Worm (Caenorhabditis elegans) whole organism, midembryonic: ENCODE measurements around the gene T04F8.8.

Experiments
- T22C8.4 ChIP-seq: fragments of 200-800 bp; sonication (Bioruptor generic); IDR thresholded peaks from 2 replicates; pipeline ENCODE4 v1.3.6; 2022; ENCODE audit warnings: missing genetic modification characterization, missing compliant biosample characterization
- cog-1 ChIP-seq: sonication (generic microtip); optimal IDR thresholded peaks from 2 replicates; lab custom pipeline; 2016; ENCODE audit warnings: missing genetic modification characterization, missing compliant biosample characterization
- flt-1 ChIP-seq: fragments of 200-800 bp; sonication (Bioruptor generic); IDR thresholded peaks from 2 replicates; pipeline ENCODE4 v1.3.6; 2022; ENCODE audit warnings: missing genetic modification characterization, missing compliant biosample characterization
- klf-2 ChIP-seq: fragments of 200-800 bp; sonication (Bioruptor generic); conservative IDR thresholded peaks from 2 replicates; pipeline ENCODE4 v1.3.6; 2022; ENCODE audit warnings: missing genetic modification reagents, missing genetic modification characterization, missing compliant biosample characterization
- med-1 ChIP-seq: sonication (generic microtip); optimal IDR thresholded peaks from 2 replicates; lab custom pipeline; 2017; ENCODE audit warnings: missing genetic modification characterization, mild to moderate bottlenecking, missing compliant biosample characterization, antibody characterized with exemption, missing genetic modification reagents; ENCODE audit not compliant: insufficient read depth
- ref-1 ChIP-seq: fragments of 200-800 bp; sonication (Bioruptor generic); conservative IDR thresholded peaks from 2 replicates; pipeline ENCODE4 v1.3.6; 2022; ENCODE audit warnings: missing genetic modification reagents, missing genetic modification characterization, missing compliant biosample characterization
- tab-1 ChIP-seq: fragments of 200-800 bp; sonication (Bioruptor generic); IDR thresholded peaks from 2 replicates; pipeline ENCODE4 v1.3.6; 2022; ENCODE audit warnings: missing genetic modification characterization, missing compliant biosample characterization
- ztf-23 ChIP-seq: fragments of 200-800 bp; sonication (Bioruptor generic); IDR thresholded peaks from 2 replicates; pipeline ENCODE4 v1.3.6; 2022; ENCODE audit warnings: missing genetic modification reagents, missing genetic modification characterization, missing compliant biosample characterization
- ztf-29 ChIP-seq: fragments of 200-800 bp; sonication (Bioruptor generic); IDR thresholded peaks from 2 replicates; pipeline ENCODE4 v1.3.6; 2022; ENCODE audit warnings: missing genetic modification reagents, missing genetic modification characterization, missing compliant biosample characterization

The T04F8.8 gene

DNA sequence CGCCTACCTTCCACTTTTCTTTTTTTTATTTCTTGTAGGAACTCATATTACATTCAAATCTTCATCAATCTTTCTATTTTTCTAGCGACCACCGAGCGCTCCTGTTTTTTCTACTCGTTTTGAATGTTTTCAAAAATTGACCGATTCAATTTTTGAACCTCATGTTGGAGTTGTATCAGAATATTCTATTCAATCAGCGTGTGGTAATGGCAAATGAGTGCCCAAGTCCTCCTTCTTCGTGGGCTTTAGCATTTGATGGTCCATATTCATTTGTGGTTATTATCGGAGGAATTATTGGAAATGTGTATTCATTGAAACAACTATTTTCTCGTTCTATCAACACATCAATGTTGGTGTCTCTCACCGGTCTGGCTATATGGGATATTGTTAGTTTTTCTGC lies 29.9 kb upstream of the T04F8.8 start, which contains the start of gene F52D10.4:
TSS of gene F52D10.4 (plus strand) at position 84 of the 400 bp plus-strand sequence.
- TF ChIP-seq med-1 (no peak), cog-1 (tag; lab: Kevin White, UChicago) (no peak), flt-1 (GFP tag; lab: Robert Waterston, UW) (no peak), ref-1 (no peak), ztf-29 (GFP tag; lab: Robert Waterston, UW) (no peak), klf-2 (no peak), tab-1 (no peak), T22C8.4 (no peak), ztf-23 (GFP tag; lab: Robert Waterston, UW) (no peak)

DNA sequence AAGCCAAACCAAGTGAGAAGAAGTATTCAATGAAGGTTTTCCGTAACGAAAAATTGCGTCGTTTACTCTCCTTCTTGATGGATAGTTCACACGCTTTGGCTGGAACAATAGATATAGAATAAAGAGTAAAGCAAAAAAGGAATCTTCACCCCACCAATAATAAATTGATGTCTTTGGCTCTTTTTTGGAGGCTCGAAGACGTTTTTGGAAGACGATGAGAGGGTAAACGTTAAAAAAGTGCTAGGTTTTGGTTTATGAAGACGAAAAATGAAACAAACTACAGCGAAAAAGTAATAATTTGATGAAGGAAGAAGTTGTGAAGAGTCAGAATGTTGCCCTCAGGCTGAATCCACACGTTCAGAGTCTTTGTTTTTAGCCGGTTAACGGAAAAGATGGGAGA lies 25.3 kb upstream of the T04F8.8 start, which contains the start of gene sto-3:
TSS of gene sto-3 (minus strand) at position 101 of the 400 bp plus-strand sequence.
- TF ChIP-seq klf-2 (no peak), med-1 (no peak), cog-1 (tag; lab: Kevin White, UChicago) (no peak), ztf-23 (GFP tag; lab: Robert Waterston, UW) (no peak), ref-1 (no peak), T22C8.4 (no peak), ztf-29 (GFP tag; lab: Robert Waterston, UW) (no peak), flt-1 (GFP tag; lab: Robert Waterston, UW) (no peak), tab-1 (no peak)

DNA sequence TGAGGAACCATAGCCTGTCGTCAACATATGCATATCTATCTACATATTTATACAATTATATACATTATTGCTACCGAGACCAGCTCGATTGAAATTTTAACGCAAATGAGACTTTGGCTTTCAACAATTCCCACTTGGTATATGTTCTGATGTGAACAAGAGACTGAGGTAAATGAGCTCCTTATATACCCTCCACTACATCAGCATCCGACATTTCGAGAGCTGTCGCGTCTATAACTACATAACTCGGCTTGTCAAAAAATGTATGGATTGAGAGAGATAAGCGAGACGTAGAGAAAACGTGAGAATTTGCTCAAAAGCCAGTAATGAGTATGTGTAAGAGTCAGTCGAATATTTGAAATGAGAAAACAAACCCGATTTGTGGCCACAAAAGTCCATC lies 23.8 kb upstream of the T04F8.8 start:
- TF ChIP-seq ztf-29 (GFP tag; lab: Robert Waterston, UW) (no peak), klf-2 (no peak), ref-1 (no peak), tab-1 (no peak), ztf-23 (GFP tag; lab: Robert Waterston, UW) (no peak), med-1 (no peak)

DNA sequence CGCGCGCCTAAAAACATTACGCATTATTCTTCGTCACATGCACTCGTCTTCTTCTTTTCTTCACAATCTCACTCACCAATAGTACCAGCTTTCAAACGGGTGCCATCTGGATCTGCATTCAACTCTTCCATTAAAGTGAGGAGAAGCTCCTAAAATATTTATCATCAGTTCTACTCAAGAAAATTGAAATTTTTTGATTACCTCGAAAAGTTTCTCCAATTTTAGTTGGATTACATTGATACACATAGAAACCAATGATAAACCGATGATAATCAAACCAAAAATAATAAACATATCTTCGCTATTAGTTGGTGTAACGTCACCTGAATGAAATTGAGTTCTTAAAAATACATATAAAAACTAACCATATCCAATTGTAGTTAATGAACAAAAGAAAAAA lies 22.6 kb upstream of the T04F8.8 start:
- TF ChIP-seq flt-1 (GFP tag; lab: Robert Waterston, UW): no peak
- no peak for TF ChIP-seq T22C8.4
- TF ChIP-seq med-1: no peak
- no peak for TF ChIP-seq klf-2
- no peak for TF ChIP-seq ztf-23 (GFP tag; lab: Robert Waterston, UW)
- no peak for TF ChIP-seq ztf-29 (GFP tag; lab: Robert Waterston, UW)
- TF ChIP-seq ref-1: no peak

DNA sequence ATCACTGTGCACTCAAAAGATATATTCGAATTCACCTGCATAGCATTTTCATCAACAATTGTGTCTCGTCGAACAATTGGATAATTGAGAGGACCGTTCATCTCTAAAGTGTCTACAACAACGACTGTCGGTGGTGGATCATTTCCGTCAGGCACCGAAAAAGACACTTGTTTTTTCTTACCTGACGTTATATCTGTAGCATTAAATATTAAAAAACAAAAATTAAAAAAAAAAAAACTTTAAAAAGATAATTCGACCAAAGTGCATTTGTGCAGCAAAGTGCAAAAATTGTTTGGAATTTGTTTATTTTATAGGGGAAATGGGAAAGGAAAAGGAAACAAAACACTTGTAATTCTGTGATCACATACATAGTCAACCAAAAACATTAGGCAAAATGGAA lies 20.3 kb upstream of the T04F8.8 start, which contains the start of gene twk-44:
TSS of gene twk-44 (minus strand) at position 101 of the 400 bp plus-strand sequence.
- TF ChIP-seq ztf-23 (GFP tag; lab: Robert Waterston, UW) (no peak), tab-1 (no peak), flt-1 (GFP tag; lab: Robert Waterston, UW) (no peak), klf-2 (no peak), T22C8.4 (no peak), ztf-29 (GFP tag; lab: Robert Waterston, UW) (no peak), ref-1 (no peak), cog-1 (tag; lab: Kevin White, UChicago) (no peak), med-1 (no peak)

DNA sequence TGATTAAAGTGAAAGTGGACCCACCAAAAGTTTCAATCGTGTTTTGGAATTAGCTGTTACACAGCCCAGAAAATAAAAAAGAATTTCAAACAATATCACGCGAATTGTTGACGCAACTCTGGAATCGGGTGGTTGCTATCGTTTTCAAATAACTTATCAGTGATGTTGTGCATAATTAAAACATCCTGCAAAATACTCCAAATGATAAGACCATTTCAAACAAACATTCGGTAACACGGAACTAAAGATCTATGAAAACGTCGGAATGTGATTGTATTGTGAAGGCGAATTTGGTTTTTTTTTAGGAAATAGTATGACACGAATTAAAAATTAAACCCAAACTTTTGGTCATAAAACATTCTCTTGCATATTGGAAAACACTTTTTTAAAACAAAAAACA lies 18.7 kb upstream of the T04F8.8 start, which contains the start of gene spp-30:
TSS of gene spp-30 (minus strand) at position 101 of the 400 bp plus-strand sequence.
- TF ChIP-seq ztf-23 (GFP tag; lab: Robert Waterston, UW): no peak
- TF ChIP-seq T22C8.4: no peak
- no peak for TF ChIP-seq klf-2
- TF ChIP-seq med-1: no peak
- TF ChIP-seq ref-1: no peak
- TF ChIP-seq cog-1 (tag; lab: Kevin White, UChicago): no peak

- TF ChIP-seq ztf-23 (GFP tag; lab: Robert Waterston, UW) (no peak), cog-1 (tag; lab: Kevin White, UChicago) (no peak), med-1 (no peak), ztf-29 (GFP tag; lab: Robert Waterston, UW) (no peak), klf-2 (no peak), flt-1 (GFP tag; lab: Robert Waterston, UW) (no peak), tab-1 (no peak), T22C8.4 (no peak), ref-1 (no peak)
These were observed 16.8 kb upstream of the T04F8.8 start for ce11 chrX:11630499-11630898.

DNA sequence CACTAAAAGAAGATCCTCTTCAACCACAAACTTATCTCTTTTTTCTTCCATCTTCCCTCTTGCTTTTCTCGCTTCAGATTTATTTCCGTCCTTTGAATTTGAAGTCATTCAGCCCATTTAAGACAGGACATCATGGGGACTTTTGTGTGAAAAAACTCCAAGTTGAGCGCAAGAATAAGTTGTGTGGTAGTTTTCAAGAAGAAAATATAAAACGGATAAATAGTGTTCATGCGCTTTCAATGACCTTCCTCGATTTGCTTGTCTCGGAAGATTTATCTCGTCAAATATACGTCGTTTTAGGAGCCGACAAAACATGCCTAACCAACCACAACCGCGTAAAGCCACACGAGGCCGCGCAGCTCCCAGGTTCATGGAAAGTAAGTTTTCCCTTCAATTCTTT lies 15.2 kb upstream of the T04F8.8 start, which contains the start of gene sto-6:
TSS of gene sto-6 (plus strand) at position 301 of the 400 bp plus-strand sequence.
- TF ChIP-seq med-1: no peak
- TF ChIP-seq ztf-23 (GFP tag; lab: Robert Waterston, UW): no peak
- no peak for TF ChIP-seq ref-1
- no peak for TF ChIP-seq tab-1
- no peak for TF ChIP-seq T22C8.4
- no peak for TF ChIP-seq klf-2
- TF ChIP-seq flt-1 (GFP tag; lab: Robert Waterston, UW): no peak
- no peak for TF ChIP-seq ztf-29 (GFP tag; lab: Robert Waterston, UW)
- TF ChIP-seq cog-1 (tag; lab: Kevin White, UChicago): no peak

ce11 chrX:11633278-11633677 lies 14.0 kb upstream of the T04F8.8 start:
- TF ChIP-seq ztf-29 (GFP tag; lab: Robert Waterston, UW) (no peak), ztf-23 (GFP tag; lab: Robert Waterston, UW) (no peak), klf-2 (no peak), T22C8.4 (no peak), cog-1 (tag; lab: Kevin White, UChicago) (no peak), ref-1 (no peak), med-1 (no peak), flt-1 (GFP tag; lab: Robert Waterston, UW) (no peak), tab-1 (no peak)

ce11 chrX:11637721-11638120 lies 9.5 kb upstream of the T04F8.8 start:
- TF ChIP-seq ref-1 (no peak), ztf-29 (GFP tag; lab: Robert Waterston, UW) (no peak), ztf-23 (GFP tag; lab: Robert Waterston, UW) (no peak), T22C8.4 (no peak), klf-2 (no peak), cog-1 (tag; lab: Kevin White, UChicago) (no peak), tab-1 (no peak), med-1 (no peak), flt-1 (GFP tag; lab: Robert Waterston, UW) (no peak)

ce11 chrX:11638987-11639386 lies 8.3 kb upstream of the T04F8.8 start:
- no peak for TF ChIP-seq klf-2
- TF ChIP-seq flt-1 (GFP tag; lab: Robert Waterston, UW): no peak
- TF ChIP-seq tab-1: no peak
- TF ChIP-seq cog-1 (tag; lab: Kevin White, UChicago): no peak
- no peak for TF ChIP-seq ztf-29 (GFP tag; lab: Robert Waterston, UW)
- no peak for TF ChIP-seq ztf-23 (GFP tag; lab: Robert Waterston, UW)
- no peak for TF ChIP-seq T22C8.4
- no peak for TF ChIP-seq med-1
- TF ChIP-seq ref-1: no peak
